Fruit fly (Drosophila melanogaster) whole organism, embryonic: ENCODE measurements around the gene Pez.

Experiments
- Atf-2 ChIP-seq: fragments of 200-800 bp; sonication (Bioruptor generic); optimal IDR thresholded peaks from 2 replicates; lab custom pipeline; 2016; ENCODE audit warnings: missing biosample characterization, missing genetic modification characterization
- BEAF-32 ChIP-seq: fragments of 200-800 bp; sonication (Bioruptor generic); optimal IDR thresholded peaks from 3 replicates; lab custom pipeline; 2017; ENCODE audit warnings: missing biosample characterization, missing genetic modification characterization, mild to moderate bottlenecking, moderate library complexity, missing genetic modification reagents
- CG11398 ChIP-seq: fragments of 200-800 bp; sonication (Bioruptor generic); optimal IDR thresholded peaks from 2 replicates; lab custom pipeline; 2016; ENCODE audit warnings: missing biosample characterization, missing genetic modification characterization
- CG12744 ChIP-seq: fragments of 200-800 bp; sonication (Bioruptor generic); optimal IDR thresholded peaks from 2 replicates; lab custom pipeline; 2016; ENCODE audit warnings: missing biosample characterization, missing genetic modification characterization
- CG13624 ChIP-seq: fragments of 200-800 bp; sonication (Bioruptor generic); optimal IDR thresholded peaks from 2 replicates; lab custom pipeline; 2016; ENCODE audit warnings: missing biosample characterization, missing genetic modification characterization
- CG14710 ChIP-seq: fragments of 200-800 bp; sonication (Bioruptor generic); optimal IDR thresholded peaks from 3 replicates; lab custom pipeline; 2019; ENCODE audit warnings: missing biosample characterization, mild to moderate bottlenecking, missing genetic modification characterization, moderate library complexity
- CG17359 ChIP-seq: fragments of 200-800 bp; sonication (Bioruptor generic); optimal IDR thresholded peaks from 3 replicates; lab custom pipeline; 2018; ENCODE audit warnings: missing biosample characterization, mild to moderate bottlenecking, missing genetic modification characterization, moderate library complexity
- CG17829 ChIP-seq: fragments of 200-800 bp; optimal IDR thresholded peaks from 2 replicates; lab custom pipeline; 2019; ENCODE audit warnings: missing biosample characterization, mild to moderate bottlenecking, missing genetic modification characterization, moderate library complexity
- CG18011 ChIP-seq: fragments of 200-800 bp; sonication (Bioruptor generic); optimal IDR thresholded peaks from 2 replicates; lab custom pipeline; 2017; ENCODE audit warnings: missing biosample characterization, missing genetic modification characterization, mild to moderate bottlenecking, moderate library complexity, missing genotype
- CG18599 ChIP-seq: fragments of 200-800 bp; sonication (Bioruptor generic); optimal IDR thresholded peaks from 3 replicates; lab custom pipeline; 2017; ENCODE audit warnings: missing biosample characterization, missing genetic modification characterization, mild to moderate bottlenecking, moderate library complexity, missing genetic modification reagents
- CG31365 ChIP-seq: fragments of 200-800 bp; sonication (Bioruptor generic); optimal IDR thresholded peaks from 2 replicates; lab custom pipeline; 2018; ENCODE audit warnings: missing biosample characterization, mild to moderate bottlenecking, missing genetic modification characterization
- CG34422 ChIP-seq: fragments of 200-800 bp; sonication (Bioruptor generic); IDR thresholded peaks from 3 replicates; pipeline ENCODE4 v1.3.6; 2022; ENCODE audit warnings: missing biosample characterization, missing genetic modification characterization
- CG4282 ChIP-seq: fragments of 200-800 bp; sonication (Bioruptor generic); optimal IDR thresholded peaks from 2 replicates; lab custom pipeline; 2016; ENCODE audit warnings: missing biosample characterization, missing genetic modification characterization
- CG5180 ChIP-seq: fragments of 200-800 bp; sonication (Bioruptor generic); optimal IDR thresholded peaks from 3 replicates; lab custom pipeline; 2017; ENCODE audit warnings: missing biosample characterization, missing genetic modification characterization, mild to moderate bottlenecking, moderate library complexity, missing genetic modification reagents
- CG6175 ChIP-seq: fragments of 200-800 bp; sonication (Bioruptor generic); IDR thresholded peaks from 3 replicates; pipeline ENCODE4 v1.3.6; 2022; ENCODE audit warnings: missing biosample characterization, missing genetic modification characterization
- CG6791 ChIP-seq: fragments of 200-800 bp; sonication (Bioruptor generic); IDR thresholded peaks from 3 replicates; pipeline ENCODE4 v1.3.6; 2022; ENCODE audit warnings: missing biosample characterization, missing genetic modification characterization; ENCODE audit not compliant: partially characterized antibody
- CG8089 ChIP-seq: fragments of 200-800 bp; sonication (Bioruptor generic); optimal IDR thresholded peaks from 3 replicates; lab custom pipeline; 2016; ENCODE audit warnings: missing biosample characterization, missing genetic modification characterization
- CG8765 ChIP-seq: fragments of 200-800 bp; sonication (Bioruptor generic); IDR thresholded peaks from 2 replicates; pipeline ENCODE4 v1.3.6; 2022; ENCODE audit warnings: missing biosample characterization, missing genetic modification characterization
- CHES-1-like ChIP-seq: fragments of 200-800 bp; sonication (Bioruptor generic); optimal IDR thresholded peaks from 2 replicates; lab custom pipeline; 2016; ENCODE audit warnings: missing biosample characterization, missing genetic modification characterization
- Dbx ChIP-seq: fragments of 200-800 bp; sonication (Bioruptor generic); IDR thresholded peaks from 3 replicates; pipeline ENCODE4 v1.3.6; 2022; ENCODE audit warnings: missing biosample characterization, missing genetic modification characterization
- Doc2 ChIP-seq: fragments of 200-800 bp; sonication (Bioruptor generic); IDR thresholded peaks from 2 replicates; pipeline ENCODE4 v1.3.6; 2022; ENCODE audit warnings: missing biosample characterization, missing genetic modification characterization
- Jarid2 ChIP-seq: fragments of 200-800 bp; sonication (Bioruptor generic); optimal IDR thresholded peaks from 3 replicates; lab custom pipeline; 2017; ENCODE audit warnings: mild to moderate bottlenecking, missing biosample characterization, missing genetic modification reagents, missing genetic modification characterization
- Opbp ChIP-seq: fragments of 200-800 bp; sonication (Bioruptor generic); IDR thresholded peaks from 3 replicates; pipeline ENCODE4 v1.3.6; 2022; ENCODE audit warnings: missing biosample characterization, missing genetic modification characterization; ENCODE audit not compliant: partially characterized antibody
- amos ChIP-seq: fragments of 200-800 bp; sonication (Bioruptor generic); IDR thresholded peaks from 2 replicates; pipeline ENCODE4 v1.3.6; 2022; ENCODE audit warnings: missing biosample characterization, missing genetic modification characterization; ENCODE audit not compliant: partially characterized antibody
- chinmo ChIP-seq: fragments of 200-800 bp; sonication (Bioruptor generic); IDR thresholded peaks from 4 replicates; pipeline ENCODE4 v1.3.6; 2022; ENCODE audit warnings: missing biosample characterization, missing genetic modification characterization; ENCODE audit not compliant: partially characterized antibody
- crp ChIP-seq, 2 experiments: fragments of 200-800 bp; sonication (Bioruptor generic); optimal IDR thresholded peaks; 2 replicates in 1 of 2; 3 replicates in 1 of 2; lab custom pipeline; 2017; ENCODE audit warnings: missing biosample characterization in 2 of 2, missing genetic modification characterization in 2 of 2, mild to moderate bottlenecking in 1 of 2, moderate library complexity in 1 of 2
- cwo ChIP-seq: fragments of 200-800 bp; sonication (Bioruptor generic); optimal IDR thresholded peaks from 3 replicates; lab custom pipeline; 2017; ENCODE audit warnings: missing biosample characterization, missing genetic modification characterization, mild to moderate bottlenecking, moderate library complexity, missing genetic modification reagents
- esg ChIP-seq: fragments of 200-800 bp; sonication (Bioruptor generic); conservative IDR thresholded peaks from 2 replicates; pipeline ENCODE4 v1.3.6; 2022; ENCODE audit warnings: missing biosample characterization, missing genetic modification characterization
- exex ChIP-seq: fragments of 200-800 bp; sonication (Bioruptor generic); optimal IDR thresholded peaks from 4 replicates; lab custom pipeline; 2018; ENCODE audit warnings: missing biosample characterization, mild to moderate bottlenecking, missing genetic modification characterization, moderate library complexity
- ftz-f1 ChIP-seq: fragments of 200-800 bp; sonication (Bioruptor generic); optimal IDR thresholded peaks from 2 replicates; lab custom pipeline; 2016; ENCODE audit warnings: missing biosample characterization, missing genetic modification characterization
- gem ChIP-seq: fragments of 200-800 bp; sonication (Bioruptor generic); optimal IDR thresholded peaks from 2 replicates; lab custom pipeline; 2019; ENCODE audit warnings: missing biosample characterization, mild to moderate bottlenecking, missing genetic modification characterization, moderate library complexity
- gfzf ChIP-seq: fragments of 200-800 bp; sonication (Bioruptor generic); optimal IDR thresholded peaks from 2 replicates; lab custom pipeline; 2016; ENCODE audit warnings: missing biosample characterization, mild to moderate bottlenecking, missing genetic modification characterization, moderate library complexity
- her ChIP-seq: fragments of 200-800 bp; sonication (Bioruptor generic); optimal IDR thresholded peaks from 2 replicates; lab custom pipeline; 2016; ENCODE audit warnings: missing biosample characterization, missing genetic modification characterization
- jumu ChIP-seq: fragments of 200-800 bp; sonication (Bioruptor generic); optimal IDR thresholded peaks from 3 replicates; lab custom pipeline; 2016; ENCODE audit warnings: missing biosample characterization, missing genetic modification characterization
- kay ChIP-seq: fragments of 200-800 bp; sonication (Bioruptor generic); optimal IDR thresholded peaks from 2 replicates; lab custom pipeline; 2016; ENCODE audit warnings: missing biosample characterization, missing genetic modification characterization
- lab ChIP-seq: fragments of 200-800 bp; sonication (Bioruptor generic); optimal IDR thresholded peaks from 3 replicates; lab custom pipeline; 2017; ENCODE audit warnings: missing biosample characterization, missing genetic modification characterization, mild to moderate bottlenecking, moderate library complexity, missing genetic modification reagents
- mirr ChIP-seq: fragments of 200-800 bp; sonication (Bioruptor generic); optimal IDR thresholded peaks from 3 replicates; lab custom pipeline; 2018; ENCODE audit warnings: missing biosample characterization, mild to moderate bottlenecking, missing genetic modification characterization
- nerfin-1 ChIP-seq: fragments of 200-800 bp; sonication (Bioruptor generic); optimal IDR thresholded peaks from 3 replicates; lab custom pipeline; 2019; ENCODE audit warnings: missing biosample characterization, mild to moderate bottlenecking, missing genetic modification characterization, moderate library complexity
- peb ChIP-seq: fragments of 200-800 bp; sonication (Bioruptor generic); IDR thresholded peaks from 2 replicates; pipeline ENCODE4 v1.3.6; 2022; ENCODE audit warnings: missing biosample characterization, missing genetic modification characterization
- row ChIP-seq: fragments of 200-800 bp; sonication (Bioruptor generic); IDR thresholded peaks from 3 replicates; pipeline ENCODE4 v1.3.6; 2022; ENCODE audit warnings: missing biosample characterization, missing genetic modification characterization
- sd ChIP-seq: fragments of 200-800 bp; sonication (Bioruptor generic); optimal IDR thresholded peaks from 3 replicates; lab custom pipeline; 2018; ENCODE audit warnings: missing biosample characterization, mild to moderate bottlenecking, missing genetic modification characterization, moderate library complexity
- tll ChIP-seq, 2 experiments: fragments of 200-800 bp in 1 of 2; fragments of >200 bp in 1 of 2; sonication (Bioruptor generic) in 1 of 2; optimal IDR thresholded peaks; 2 replicates each; lab custom pipeline; 2017 to 2019; ENCODE audit warnings: missing biosample characterization in 2 of 2, missing genetic modification characterization in 2 of 2, mild to moderate bottlenecking in 1 of 2, moderate library complexity in 1 of 2
- vvl ChIP-seq: fragments of 200-800 bp; sonication (Bioruptor generic); IDR thresholded peaks from 2 replicates; pipeline ENCODE4 v1.3.6; 2022; ENCODE audit warnings: missing biosample characterization, missing genetic modification characterization

Gene Pez

dm6 chr2L:6350984-6351808 is 12.7 kb upstream of the Pez start, which contains the start of gene CG9498 (continued):
- TF ChIP-seq CG12744 (GFP tag; lab: Kevin White, UChicago), result no peak
- peak; percentile 75 for TF ChIP-seq cwo
- TF ChIP-seq CG4282 (GFP tag; lab: Kevin White, UChicago), result no peak
- peak; percentile 65 for TF ChIP-seq CG5180 (GFP tag; lab: Kevin White, UChicago)
- TF ChIP-seq Doc2 (GFP tag; lab: Robert Waterston, UW), result no peak
- TF ChIP-seq esg, result peak; percentile 81
- TF ChIP-seq gem, result peak; percentile 95
- no peak for TF ChIP-seq tll (GFP tag; optimal IDR thresholded peaks at IDR 0.05; lab: Kevin White, UChicago)
- TF ChIP-seq peb (GFP tag; lab: Robert Waterston, UW), result peak; percentile 80
- TF ChIP-seq Dbx (GFP tag; lab: Robert Waterston, UW), result peak; percentile 79; the same call in 1 of the 3 replicates
- TF ChIP-seq CG8089, result no peak
- TF ChIP-seq CG8765 (GFP tag; lab: Robert Waterston, UW), result peak; percentile 20; the same call in 1 of the 2 replicates
- no peak for TF ChIP-seq amos
- no peak for TF ChIP-seq BEAF-32
- no peak for TF ChIP-seq CG13624 (GFP tag; lab: Kevin White, UChicago)
- no peak for TF ChIP-seq CG11398
- peak; percentile 86 for TF ChIP-seq CG17359 (tag; lab: Kevin White, UChicago)
- no peak for TF ChIP-seq gfzf
- no peak for TF ChIP-seq kay (GFP tag; lab: Kevin White, UChicago)
- peak; percentile 96 for TF ChIP-seq lab (GFP tag; lab: Kevin White, UChicago)
- TF ChIP-seq CHES-1-like, result no peak

dm6 chr2L:6348327-6348726 is 9.9 kb upstream of the Pez start, which contains the start of gene CG9497:
TSS of gene CG9497 (minus strand) at chr2L:6348427.
- TF ChIP-seq CG31365 (no peak), Doc2 (GFP tag; lab: Robert Waterston, UW) (no peak), exex (tag; lab: Kevin White, UChicago) (peak; percentile 22)

dm6 chr2L:6343084-6343873 is 4.8 kb upstream of the Pez start:
- TF ChIP-seq Atf-2 (GFP tag; lab: Kevin White, UChicago) (no peak), sd (tag; lab: Kevin White, UChicago) (peak; percentile 98), CG18011 (peak; percentile 98), CG17829 (peak; percentile 31), CG6175 (0 out of 3 replicates have a peak, but pooled peaks have one; percentile 43), nerfin-1 (peak; percentile 68), CG18599 (peak; percentile 43), mirr (GFP tag; lab: Kevin White, UChicago) (peak; percentile 100), crp (GFP tag; optimal IDR thresholded peaks at IDR 0.05; lab: Kevin White, UChicago) (peak in 1 of 2 experiments; percentile 71), row (peak; percentile 14; the same call in 1 of the 3 replicates), ftz-f1 (GFP tag; lab: Kevin White, UChicago) (peak; percentile 85), Opbp (GFP tag; lab: Robert Waterston, UW) (peak; percentile 65; the same call in 2 of the 3 replicates), CG14710 (tag; lab: Kevin White, UChicago) (peak; percentile 21), her (GFP tag; lab: Kevin White, UChicago) (peak; percentile 100), CG6791 (GFP tag; lab: Robert Waterston, UW) (peak; percentile 60; the same call in 2 of the 3 replicates), chinmo (GFP tag; lab: Robert Waterston, UW) (0 out of 4 replicates have a peak, but pooled peaks have one; percentile 19), jumu (GFP tag; lab: Kevin White, UChicago) (no peak), vvl (GFP tag; lab: Robert Waterston, UW) (peak; percentile 68), Jarid2 (GFP tag; lab: Kevin White, UChicago) (peak; percentile 19), amos (peak; percentile 44; the same call in 1 of the 2 replicates), gfzf (peak; percentile 92), CG34422 (GFP tag; lab: Robert Waterston, UW) (peak; percentile 81)
